Worm (Caenorhabditis elegans): ENCODE results near the gene nhr-180.

nhr-180 gene

DNA sequence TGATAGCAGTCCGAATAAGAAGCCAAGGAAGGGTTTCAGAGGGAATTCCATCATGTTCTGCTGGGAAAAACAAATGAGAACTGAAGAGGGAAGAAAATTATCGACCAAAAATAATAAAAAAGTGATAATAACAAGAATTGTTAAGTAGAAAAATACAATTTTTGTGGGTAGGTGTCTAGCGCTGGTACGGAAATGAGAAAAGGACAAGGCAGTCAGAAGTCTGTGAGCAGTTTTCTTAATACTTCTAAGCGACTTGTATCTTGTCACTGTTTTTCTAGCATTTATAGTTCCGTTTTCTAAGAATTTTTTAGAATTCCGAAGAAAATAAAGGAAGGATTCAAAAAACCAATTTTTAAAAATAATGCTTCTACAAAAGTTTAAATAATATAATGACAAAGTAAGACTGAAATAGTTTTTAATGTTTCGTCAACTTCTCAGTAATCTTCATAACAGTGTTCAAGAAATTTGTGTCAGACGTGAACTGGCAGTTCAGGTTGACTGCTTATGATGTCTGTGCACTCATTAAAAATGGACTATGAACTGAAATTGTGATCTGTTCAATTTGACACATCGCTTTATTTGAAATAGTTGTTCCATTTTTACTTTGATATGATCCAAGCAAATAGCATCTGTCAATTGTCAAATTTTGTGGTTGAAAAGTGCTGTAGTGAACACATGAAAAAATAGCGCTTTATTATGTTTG, 25.6 kb upstream of the nhr-180 start, which contains the start of gene srx-4:
Gene srx-4 (minus strand): TSS at position 51 of the 703 bp plus-strand sequence.
- TF ChIP-seq ceh-9 (tag; optimal IDR thresholded peaks at IDR 0.05) (no peak), nhr-67 (tag; optimal IDR thresholded peaks at IDR 0.05) (no peak), ceh-16 (tag; optimal IDR thresholded peaks at IDR 0.05) (no peak), lsy-12 (tag; optimal IDR thresholded peaks at IDR 0.05) (no peak), lin-39 (tag; optimal IDR thresholded peaks at IDR 0.05) (no peak), elt-3 (tag; optimal IDR thresholded peaks at IDR 0.05) (no peak), pqm-1 (tag; optimal IDR thresholded peaks at IDR 0.05) (no peak), pha-4 (tag; optimal IDR thresholded peaks at IDR 0.05) (no peak)

DNA sequence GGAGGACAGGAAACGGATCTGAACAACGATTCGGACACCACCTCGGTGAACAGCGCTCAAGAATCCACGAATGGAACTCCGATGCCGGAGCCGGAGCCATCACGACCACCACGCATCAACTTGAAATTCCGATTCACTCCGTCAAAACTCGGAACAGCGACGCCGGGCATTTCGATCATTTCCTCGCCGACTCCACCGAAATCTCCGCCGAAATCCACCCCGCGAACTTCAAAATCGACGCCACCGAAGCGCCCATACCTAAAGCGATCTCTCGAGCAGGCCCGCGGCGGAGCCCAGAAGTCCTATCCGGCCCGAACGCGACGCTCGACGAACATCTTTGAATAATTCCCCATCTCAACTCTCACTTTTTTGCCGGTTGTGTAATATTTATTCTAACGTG, 22.2 kb upstream of the nhr-180 start:
- no peak for TF ChIP-seq ceh-16 (tag; optimal IDR thresholded peaks at IDR 0.05)
- no peak for TF ChIP-seq fkh-2 (tag; optimal IDR thresholded peaks at IDR 0.05)
- no peak for TF ChIP-seq zag-1 (tag; optimal IDR thresholded peaks at IDR 0.05)
- TF ChIP-seq mml-1 (tag; optimal IDR thresholded peaks at IDR 0.05): no peak
- no peak for TF ChIP-seq fos-1 (tag; optimal IDR thresholded peaks at IDR 0.05)
- no peak for TF ChIP-seq snpc-4 (tag; optimal IDR thresholded peaks at IDR 0.05)
- no peak for TF ChIP-seq nhr-237 (tag; optimal IDR thresholded peaks at IDR 0.05)
- TF ChIP-seq nhr-43 (tag; optimal IDR thresholded peaks at IDR 0.05; ENCODE audit: poor library complexity, severe bottlenecking): no peak
- TF ChIP-seq daf-12 (tag; optimal IDR thresholded peaks at IDR 0.05): no peak
- TF ChIP-seq fkh-10 (GFP tag; optimal IDR thresholded peaks at IDR 0.05): no peak
- no peak for TF ChIP-seq R02D3.7 (tag; optimal IDR thresholded peaks at IDR 0.05)
- no peak for TF ChIP-seq sea-2 (GFP tag; optimal IDR thresholded peaks at IDR 0.05)
- TF ChIP-seq unc-62 (GFP tag; optimal IDR thresholded peaks at IDR 0.05): no peak
- no peak for TF ChIP-seq ztf-4 (tag; optimal IDR thresholded peaks at IDR 0.05)
- no peak for TF ChIP-seq nhr-77 (tag; optimal IDR thresholded peaks at IDR 0.05)
- no peak for TF ChIP-seq mdl-1 (tag; optimal IDR thresholded peaks at IDR 0.05)
- TF ChIP-seq nhr-25 (tag; optimal IDR thresholded peaks at IDR 0.05): no peak

DNA sequence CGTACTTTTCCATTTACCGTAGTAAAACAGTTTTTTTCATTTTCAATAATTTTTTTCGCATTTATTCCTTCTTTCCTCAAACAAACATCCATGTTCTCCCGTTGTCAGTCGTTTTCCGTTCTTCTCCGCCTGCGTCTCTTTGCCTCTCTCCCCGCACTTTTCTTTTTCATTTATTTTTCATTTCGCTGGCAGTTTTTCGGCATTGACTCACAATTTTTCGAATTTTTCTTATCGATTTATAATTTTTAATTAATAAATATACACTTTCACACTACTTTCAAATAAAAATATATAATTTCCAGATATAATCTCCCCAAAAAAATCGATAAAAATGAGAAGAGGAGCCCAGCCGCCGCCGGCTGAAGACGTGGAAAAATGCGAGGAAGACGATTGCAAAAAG, 20.1 kb upstream of the nhr-180 start, which contains the start of gene H25P19.1:
Gene H25P19.1 (plus strand): TSS at position 301 of the 400 bp plus-strand sequence.
- TF ChIP-seq hmg-11 (tag; optimal IDR thresholded peaks at IDR 0.05) (no peak), egl-5 (tag; optimal IDR thresholded peaks at IDR 0.05) (no peak), ceh-16 (tag; optimal IDR thresholded peaks at IDR 0.05) (no peak), R02D3.7 (tag; optimal IDR thresholded peaks at IDR 0.05) (no peak), nfya-1 (tag; optimal IDR thresholded peaks at IDR 0.05; ENCODE audit: insufficient read depth) (no peak), lsy-12 (tag; optimal IDR thresholded peaks at IDR 0.05) (no peak), nhr-43 (tag; optimal IDR thresholded peaks at IDR 0.05; ENCODE audit: poor library complexity, severe bottlenecking) (no peak), snpc-4 (tag; optimal IDR thresholded peaks at IDR 0.05) (no peak), unc-39 (tag; optimal IDR thresholded peaks at IDR 0.05) (no peak), pha-4 (tag; optimal IDR thresholded peaks at IDR 0.05) (no peak), elt-3 (tag; optimal IDR thresholded peaks at IDR 0.05) (no peak), lin-15B (tag; optimal IDR thresholded peaks at IDR 0.05) (no peak), mml-1 (tag; optimal IDR thresholded peaks at IDR 0.05) (no peak), ceh-82 (tag; optimal IDR thresholded peaks at IDR 0.05) (no peak), aly-2 (tag; optimal IDR thresholded peaks at IDR 0.05) (no peak), ztf-4 (tag; optimal IDR thresholded peaks at IDR 0.05) (no peak), jun-1 (tag; optimal IDR thresholded peaks at IDR 0.05) (no peak)

DNA sequence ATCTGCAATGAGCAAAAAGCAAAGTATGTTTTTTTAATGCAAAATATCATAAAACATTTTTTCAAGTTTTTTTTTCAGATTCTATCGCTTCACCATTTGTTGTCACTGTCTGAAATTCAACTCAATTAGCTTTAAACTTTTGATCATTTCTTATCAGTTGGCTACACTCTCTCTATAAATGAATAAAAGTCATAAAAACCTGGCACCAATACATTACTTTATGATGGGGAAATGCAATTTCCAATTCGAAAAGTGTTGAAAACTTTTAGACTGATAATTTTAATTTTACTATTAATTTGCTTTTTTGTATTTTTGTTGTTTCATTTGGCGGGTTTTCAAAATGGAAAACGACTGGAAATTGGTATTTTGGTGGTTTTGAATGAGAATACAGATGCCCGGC, 16.5 kb upstream of the nhr-180 start, which contains the start of gene F31F4.1:
Gene F31F4.1 (plus strand): TSS at position 203 of the 400 bp plus-strand sequence.
- TF ChIP-seq pqm-1 (tag; optimal IDR thresholded peaks at IDR 0.05): peak; percentile 44
- TF ChIP-seq fkh-10 (GFP tag; optimal IDR thresholded peaks at IDR 0.05): no peak
- peak; percentile 66 for TF ChIP-seq elt-2 (tag; optimal IDR thresholded peaks at IDR 0.05)

DNA sequence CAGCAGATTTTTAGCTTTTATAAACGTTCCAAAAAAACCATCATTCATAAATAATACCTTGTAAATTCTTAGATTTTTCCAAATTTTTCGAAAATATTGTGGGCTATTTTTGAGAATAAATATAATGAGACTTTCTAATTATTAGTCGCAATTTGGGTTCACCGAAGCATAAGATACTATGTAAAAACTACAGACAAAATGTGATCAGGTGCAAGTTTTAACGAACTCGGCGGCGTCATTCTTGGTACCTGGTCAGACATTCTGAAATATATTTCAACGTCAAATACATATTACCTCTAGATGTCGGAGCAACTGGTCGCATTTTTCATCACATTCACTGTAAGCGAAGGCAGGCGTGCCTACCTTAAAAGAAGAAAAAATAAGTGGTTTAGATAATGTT, 14.7 kb upstream of the nhr-180 start, which contains the start of gene srx-23:
Gene srx-23 (plus strand): TSS at position 301 of the 400 bp plus-strand sequence.
- no peak for TF ChIP-seq ztf-4 (tag; optimal IDR thresholded peaks at IDR 0.05)
- TF ChIP-seq nhr-67 (tag; optimal IDR thresholded peaks at IDR 0.05): no peak
- TF ChIP-seq tbx-2 (tag; optimal IDR thresholded peaks at IDR 0.05): no peak
- TF ChIP-seq egl-27 (tag; optimal IDR thresholded peaks at IDR 0.05): no peak
- no peak for TF ChIP-seq aly-2 (tag; optimal IDR thresholded peaks at IDR 0.05)
- no peak for TF ChIP-seq elt-3 (tag; optimal IDR thresholded peaks at IDR 0.05)
- no peak for TF ChIP-seq hmg-11 (tag; optimal IDR thresholded peaks at IDR 0.05)
- no peak for TF ChIP-seq sea-2 (GFP tag; optimal IDR thresholded peaks at IDR 0.05)
- no peak for TF ChIP-seq elt-1 (tag; optimal IDR thresholded peaks at IDR 0.05)
- TF ChIP-seq nhr-76 (tag; optimal IDR thresholded peaks at IDR 0.05): no peak
- no peak for TF ChIP-seq nhr-11 (tag; optimal IDR thresholded peaks at IDR 0.05)
- no peak for TF ChIP-seq R02D3.7 (tag; optimal IDR thresholded peaks at IDR 0.05)
- TF ChIP-seq unc-62 (GFP tag; optimal IDR thresholded peaks at IDR 0.05): no peak
- no peak for TF ChIP-seq jun-1 (tag; optimal IDR thresholded peaks at IDR 0.05)
